Worm (Caenorhabditis elegans): ENCODE data around the gene cyp-25A1.

The cyp-25A1 gene

DNA sequence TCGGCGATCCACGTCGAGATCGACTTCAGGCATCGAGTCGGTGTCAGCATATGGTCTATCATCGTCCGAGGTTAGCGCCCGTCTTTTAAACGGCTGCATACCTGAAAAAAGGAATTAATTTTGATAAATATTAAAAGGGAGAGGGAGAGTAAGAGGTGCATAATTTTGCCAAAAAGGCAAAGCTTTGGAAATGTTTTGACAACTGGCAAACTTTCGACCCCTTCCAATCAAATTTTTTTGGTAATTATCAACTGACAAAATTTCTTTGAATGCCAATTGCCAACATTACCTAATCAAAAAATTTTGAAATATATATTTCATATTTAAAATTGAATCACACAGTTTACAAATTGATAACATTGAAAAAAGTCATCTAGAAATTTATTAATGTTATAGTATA, 12.8 kb upstream of the cyp-25A1 start, which contains the start of gene dpy-27:
TSS of gene dpy-27 (minus strand) at position 101 of the 400 bp plus-strand sequence.
- no peak for TF ChIP-seq nhr-23 (tag; optimal IDR thresholded peaks at IDR 0.05)
- no peak for TF ChIP-seq blmp-1 (tag; optimal IDR thresholded peaks at IDR 0.05; ENCODE audit: insufficient read depth)
- no peak for TF ChIP-seq crh-2 (tag; optimal IDR thresholded peaks at IDR 0.05)
- no peak for TF ChIP-seq egl-27 (tag; optimal IDR thresholded peaks at IDR 0.05)
- TF ChIP-seq aly-2 (tag; optimal IDR thresholded peaks at IDR 0.05), result no peak
- no peak for TF ChIP-seq unc-39 (tag; optimal IDR thresholded peaks at IDR 0.05)
- TF ChIP-seq lin-39 (tag; optimal IDR thresholded peaks at IDR 0.05), result no peak
- TF ChIP-seq nhr-77 (tag; optimal IDR thresholded peaks at IDR 0.05), result no peak
- TF ChIP-seq dmd-4 (tag; optimal IDR thresholded peaks at IDR 0.05), result no peak
- TF ChIP-seq Y55F3AM.14 (GFP tag; optimal IDR thresholded peaks at IDR 0.05), result no peak
- TF ChIP-seq nhr-25 (tag; optimal IDR thresholded peaks at IDR 0.05), result no peak
- TF ChIP-seq nhr-6 (tag; optimal IDR thresholded peaks at IDR 0.05), result no peak
- TF ChIP-seq lsy-2 (tag; optimal IDR thresholded peaks at IDR 0.05), result no peak
- TF ChIP-seq lin-11 (tag; optimal IDR thresholded peaks at IDR 0.05), result no peak
- no peak for TF ChIP-seq ceh-82 (tag; optimal IDR thresholded peaks at IDR 0.05)
- TF ChIP-seq ztf-4 (tag; optimal IDR thresholded peaks at IDR 0.05), result no peak
- TF ChIP-seq R02D3.7 (tag; optimal IDR thresholded peaks at IDR 0.05), result no peak

- TF ChIP-seq skn-1 (tag; optimal IDR thresholded peaks at IDR 0.05) (no peak), gmeb-1 (tag; optimal IDR thresholded peaks at IDR 0.05) (peak; percentile 8), unc-39 (tag; optimal IDR thresholded peaks at IDR 0.05) (no peak), F13H6.1 (tag; optimal IDR thresholded peaks at IDR 0.05) (peak; percentile 82), mbf-1 (tag; optimal IDR thresholded peaks at IDR 0.05) (no peak), nhr-23 (tag; optimal IDR thresholded peaks at IDR 0.05) (no peak), mdl-1 (tag; optimal IDR thresholded peaks at IDR 0.05) (peak; percentile 30 to 76), aly-2 (tag; optimal IDR thresholded peaks at IDR 0.05) (no peak), nhr-25 (tag; optimal IDR thresholded peaks at IDR 0.05) (peak; percentile 63), lin-11 (tag; optimal IDR thresholded peaks at IDR 0.05) (no peak), zag-1 (tag; optimal IDR thresholded peaks at IDR 0.05) (peak; percentile 0), nhr-11 (tag; optimal IDR thresholded peaks at IDR 0.05) (no peak), peb-1 (tag; optimal IDR thresholded peaks at IDR 0.05) (no peak), unc-55 (GFP tag; optimal IDR thresholded peaks at IDR 0.05) (peak; percentile 63), nhr-237 (tag; optimal IDR thresholded peaks at IDR 0.05) (no peak), Y55F3AM.14 (GFP tag; optimal IDR thresholded peaks at IDR 0.05) (no peak), ceh-16 (tag; optimal IDR thresholded peaks at IDR 0.05) (peak; percentile 56), sem-4 (tag; optimal IDR thresholded peaks at IDR 0.05) (peak; percentile 54), nhr-12 (tag; optimal IDR thresholded peaks at IDR 0.05) (no peak), lin-13 (GFP tag; optimal IDR thresholded peaks at IDR 0.05) (no peak), crh-2 (tag; optimal IDR thresholded peaks at IDR 0.05) (peak; percentile 64), nhr-6 (tag; optimal IDR thresholded peaks at IDR 0.05) (no peak), sma-3 (GFP tag; optimal IDR thresholded peaks at IDR 0.05) (peak; percentile 63), elt-3 (tag; optimal IDR thresholded peaks at IDR 0.05) (no peak), egl-27 (tag; optimal IDR thresholded peaks at IDR 0.05) (peak; percentile 21), ztf-1 (GFP tag; conservative IDR thresholded peaks at IDR 0.05) (no peak), mab-5 (tag; optimal IDR thresholded peaks at IDR 0.05) (no peak), lin-39 (tag; optimal IDR thresholded peaks at IDR 0.05) (no peak), unc-62 (GFP tag; optimal IDR thresholded peaks at IDR 0.05) (no peak), alr-1 (tag; optimal IDR thresholded peaks at IDR 0.05) (no peak), ztf-4 (tag; optimal IDR thresholded peaks at IDR 0.05) (no peak), sma-9 (GFP tag; optimal IDR thresholded peaks at IDR 0.05) (no peak), sma-9 (tag; optimal IDR thresholded peaks at IDR 0.05) (no peak), C34F6.9 (tag; optimal IDR thresholded peaks at IDR 0.05) (peak; percentile 83), elt-1 (tag; optimal IDR thresholded peaks at IDR 0.05) (no peak), blmp-1 (tag; optimal IDR thresholded peaks at IDR 0.05; ENCODE audit: insufficient read depth) (peak; percentile 97), R02D3.7 (tag; optimal IDR thresholded peaks at IDR 0.05) (no peak), nhr-21 (tag; optimal IDR thresholded peaks at IDR 0.05) (no peak), ZK546.5 (tag; optimal IDR thresholded peaks at IDR 0.05) (no peak), fos-1 (tag; optimal IDR thresholded peaks at IDR 0.05) (peak; percentile 81), nhr-129 (tag; optimal IDR thresholded peaks at IDR 0.05) (peak; percentile 89), ama-1 (optimal IDR thresholded peaks at IDR 0.05) (no peak), lsy-2 (tag; optimal IDR thresholded peaks at IDR 0.05) (peak; percentile 1 to 73), nhr-77 (tag; optimal IDR thresholded peaks at IDR 0.05) (no peak), ztf-11 (tag; optimal IDR thresholded peaks at IDR 0.05) (no peak)
These were observed 12.3 kb upstream of the cyp-25A1 start for ce11 chrIII:3820134-3820533.
